Fruit fly (Drosophila melanogaster): ENCODE data around the gene Hsp70Aa.

DNA sequence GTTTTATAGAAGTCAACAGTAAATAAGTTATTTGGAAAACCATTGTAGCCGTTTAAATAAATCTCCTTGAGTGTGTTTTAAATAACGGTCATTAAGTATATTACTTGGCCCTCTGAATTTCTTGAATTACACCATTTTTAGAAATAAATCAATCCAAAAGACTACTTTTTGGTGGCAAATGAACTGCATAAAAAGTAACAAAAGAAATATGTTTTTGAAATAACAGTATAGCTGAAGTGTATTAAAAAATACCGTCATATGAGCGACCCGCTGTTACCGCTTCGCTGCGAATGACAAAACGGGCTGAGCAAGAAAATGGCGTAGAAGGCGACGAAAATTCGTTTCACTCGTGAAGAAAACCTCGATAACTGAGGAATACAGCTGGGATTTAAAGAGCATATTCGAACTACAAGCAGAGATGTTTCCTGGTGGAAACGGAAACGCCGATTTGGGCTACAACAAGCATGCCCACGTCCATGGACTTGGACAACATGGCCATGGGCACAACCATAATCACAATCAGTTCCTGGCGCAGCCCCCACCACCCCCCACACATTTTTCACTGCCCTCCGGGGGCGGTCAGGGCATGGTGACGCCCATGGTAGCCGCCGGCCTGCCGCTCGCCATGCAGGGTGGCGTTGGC lies 6.8 kb downstream of the Hsp70Aa start, which contains the start of gene CG31211:
- no peak for TF ChIP-seq CG10348 (GFP tag; IDR thresholded peaks at IDR 0.05)
- TF ChIP-seq CG4496 (GFP tag; IDR thresholded peaks at IDR 0.05) = no peak
- no peak for TF ChIP-seq fd96Ca (GFP tag; IDR thresholded peaks at IDR 0.05)
- no peak for TF ChIP-seq EcR (GFP tag; optimal IDR thresholded peaks at IDR 0.05)
- no peak for TF ChIP-seq Pif1A (GFP tag; optimal IDR thresholded peaks at IDR 0.05)
- TF ChIP-seq CG9948 (tag; optimal IDR thresholded peaks at IDR 0.05) = no peak

Measured in whole organism, pupa.